Fruit fly (Drosophila melanogaster) whole organism, prepupa: ENCODE data around the gene CG8379.

Source experiments
- CG10631 ChIP-seq: fragments of 200-800 bp; sonication (Bioruptor generic); optimal IDR thresholded peaks from 2 replicates; lab custom pipeline; 2016; ENCODE audit warnings: missing biosample characterization, missing genetic modification characterization
- CG11294 ChIP-seq: fragments of 200-800 bp; sonication (Bioruptor generic); IDR thresholded peaks from 2 replicates; pipeline ENCODE4 v1.3.6; 2022; ENCODE audit warnings: missing biosample characterization, missing genetic modification characterization
- CG11762 ChIP-seq: fragments of 200-800 bp; sonication (Bioruptor generic); optimal IDR thresholded peaks from 3 replicates; lab custom pipeline; 2016; ENCODE audit warnings: missing biosample characterization, missing genetic modification characterization; ENCODE audit not compliant: insufficient read depth
- CG11902 ChIP-seq: fragments of 200-800 bp; sonication (Bioruptor generic); optimal IDR thresholded peaks from 3 replicates; lab custom pipeline; 2016; ENCODE audit warnings: missing biosample characterization, missing genetic modification characterization
- CG15336 ChIP-seq: fragments of 200-800 bp; sonication (Bioruptor generic); IDR thresholded peaks from 2 replicates; pipeline ENCODE4 v1.3.6; 2022; ENCODE audit warnings: missing biosample characterization, missing genetic modification characterization
- CG1621 ChIP-seq: fragments of 200-800 bp; sonication (Bioruptor generic); optimal IDR thresholded peaks from 3 replicates; lab custom pipeline; 2018; ENCODE audit warnings: missing biosample characterization, mild to moderate bottlenecking, missing genetic modification characterization
- CG16779 ChIP-seq: fragments of 200-800 bp; sonication (Bioruptor generic); optimal IDR thresholded peaks from 3 replicates; lab custom pipeline; 2017; ENCODE audit warnings: missing biosample characterization, mild to moderate bottlenecking, missing genetic modification characterization
- CG32006 ChIP-seq: fragments of 200-800 bp; sonication (Bioruptor generic); optimal IDR thresholded peaks from 3 replicates; lab custom pipeline; 2017; ENCODE audit warnings: missing biosample characterization, mild to moderate bottlenecking, missing genetic modification characterization
- CG34406 ChIP-seq: fragments of 200-800 bp; sonication (Bioruptor generic); optimal IDR thresholded peaks from 3 replicates; lab custom pipeline; 2016; ENCODE audit warnings: missing biosample characterization, missing genetic modification characterization
- CG3919 ChIP-seq: fragments of 200-800 bp; sonication (Bioruptor generic); optimal IDR thresholded peaks from 3 replicates; lab custom pipeline; 2016; ENCODE audit warnings: missing biosample characterization, missing genetic modification characterization
- CG4318 ChIP-seq: fragments of 200-800 bp; sonication (Bioruptor generic); optimal IDR thresholded peaks from 3 replicates; lab custom pipeline; 2017; ENCODE audit warnings: missing biosample characterization, mild to moderate bottlenecking, missing genetic modification characterization
- CG6163 ChIP-seq: fragments of 200-800 bp; sonication (Bioruptor generic); IDR thresholded peaks from 3 replicates; pipeline ENCODE4 v1.3.6; 2022; ENCODE audit warnings: missing biosample characterization, missing genetic modification characterization
- CG6792 ChIP-seq: fragments of 200-800 bp; sonication (Bioruptor generic); optimal IDR thresholded peaks from 3 replicates; lab custom pipeline; 2016; ENCODE audit warnings: missing biosample characterization, missing genetic modification characterization
- CG6854 ChIP-seq: fragments of 200-800 bp; sonication (Bioruptor generic); optimal IDR thresholded peaks from 2 replicates; lab custom pipeline; 2017; ENCODE audit warnings: missing biosample characterization, mild to moderate bottlenecking, missing genetic modification characterization
- CG7368 ChIP-seq: fragments of 200-800 bp; sonication (Bioruptor generic); optimal IDR thresholded peaks from 3 replicates; lab custom pipeline; 2016; ENCODE audit warnings: missing biosample characterization, missing genetic modification characterization
- CG8119 ChIP-seq: fragments of 200-800 bp; sonication (Bioruptor generic); IDR thresholded peaks from 3 replicates; pipeline ENCODE4 v1.3.6; 2022; ENCODE audit warnings: missing biosample characterization, missing genetic modification characterization
- CG8319 ChIP-seq: fragments of 200-800 bp; sonication (Bioruptor generic); optimal IDR thresholded peaks from 3 replicates; lab custom pipeline; 2016; ENCODE audit warnings: missing biosample characterization, missing genetic modification characterization
- CG8632 ChIP-seq: fragments of 200-800 bp; sonication (Bioruptor generic); optimal IDR thresholded peaks from 3 replicates; lab custom pipeline; 2016; ENCODE audit warnings: missing biosample characterization, missing genetic modification characterization
- Eip93F ChIP-seq: fragments of 200-800 bp; sonication (Bioruptor generic); optimal IDR thresholded peaks from 2 replicates; lab custom pipeline; 2016; ENCODE audit warnings: missing biosample characterization, mild to moderate bottlenecking, missing genetic modification characterization
- Ets21C ChIP-seq: fragments of 200-800 bp; sonication (Bioruptor generic); optimal IDR thresholded peaks from 3 replicates; lab custom pipeline; 2016; ENCODE audit warnings: missing biosample characterization, missing genetic modification characterization
- Ets96B ChIP-seq: fragments of 200-800 bp; optimal IDR thresholded peaks from 2 replicates; lab custom pipeline; 2019; ENCODE audit warnings: missing biosample characterization, mild to moderate bottlenecking, missing genetic modification characterization, moderate library complexity
- Gug ChIP-seq: fragments of 200-800 bp; sonication (Bioruptor generic); IDR thresholded peaks from 2 replicates; pipeline ENCODE4 v1.3.6; 2022; ENCODE audit warnings: missing biosample characterization, missing genetic modification characterization
- Hr38 ChIP-seq: sonication (Bioruptor generic); optimal IDR thresholded peaks from 2 replicates; lab custom pipeline; 2016; ENCODE audit warnings: missing biosample characterization, missing genetic modification characterization
- Hr4 ChIP-seq: fragments of 200-800 bp; sonication (Bioruptor generic); optimal IDR thresholded peaks from 3 replicates; lab custom pipeline; 2016; ENCODE audit warnings: missing biosample characterization, missing genetic modification characterization
- Lpt ChIP-seq: fragments of 200-800 bp; sonication (Bioruptor generic); optimal IDR thresholded peaks from 3 replicates; lab custom pipeline; 2016; ENCODE audit warnings: missing biosample characterization, missing genetic modification characterization
- OdsH ChIP-seq: fragments of 200-800 bp; sonication (Bioruptor generic); optimal IDR thresholded peaks from 3 replicates; lab custom pipeline; 2016; ENCODE audit warnings: missing biosample characterization, missing genetic modification characterization
- Sox102F ChIP-seq: fragments of 200-800 bp; sonication (Bioruptor generic); optimal IDR thresholded peaks from 2 replicates; lab custom pipeline; 2016; ENCODE audit warnings: missing biosample characterization, mild to moderate bottlenecking, missing genetic modification characterization
- Sox14 ChIP-seq: fragments of 200-800 bp; sonication (Bioruptor generic); optimal IDR thresholded peaks from 3 replicates; lab custom pipeline; 2016; ENCODE audit warnings: missing biosample characterization, missing genetic modification characterization
- achi ChIP-seq: fragments of 200-800 bp; sonication (Bioruptor generic); optimal IDR thresholded peaks from 3 replicates; lab custom pipeline; 2016; ENCODE audit warnings: missing biosample characterization, missing genetic modification characterization
- acj6 ChIP-seq: fragments of 200-800 bp; sonication (Bioruptor generic); optimal IDR thresholded peaks from 3 replicates; lab custom pipeline; 2016; ENCODE audit warnings: missing biosample characterization, missing genetic modification characterization
- cyc ChIP-seq: fragments of 200-800 bp; sonication (Bioruptor generic); optimal IDR thresholded peaks from 3 replicates; lab custom pipeline; 2016; ENCODE audit warnings: missing biosample characterization, missing genetic modification characterization
- dac ChIP-seq: fragments of 200-800 bp; sonication (Bioruptor generic); optimal IDR thresholded peaks from 2 replicates; lab custom pipeline; 2017; ENCODE audit warnings: missing biosample characterization, mild to moderate bottlenecking, missing genetic modification characterization
- dsx ChIP-seq: fragments of 200-800 bp; optimal IDR thresholded peaks from 3 replicates; lab custom pipeline; 2019; ENCODE audit warnings: missing biosample characterization, mild to moderate bottlenecking, missing genetic modification characterization, moderate library complexity; ENCODE audit not compliant: poor library complexity, severe bottlenecking
- esn ChIP-seq: fragments of 200-800 bp; sonication (Bioruptor generic); optimal IDR thresholded peaks from 2 replicates; lab custom pipeline; 2016; ENCODE audit warnings: missing biosample characterization, mild to moderate bottlenecking, missing genetic modification characterization, moderate library complexity
- fd59A ChIP-seq: fragments of 200-800 bp; sonication (Bioruptor generic); optimal IDR thresholded peaks from 2 replicates; lab custom pipeline; 2017; ENCODE audit warnings: missing biosample characterization, mild to moderate bottlenecking, missing genetic modification characterization, missing genetic modification reagents
- fkh ChIP-seq: fragments of 200-800 bp; sonication (Bioruptor generic); optimal IDR thresholded peaks from 3 replicates; lab custom pipeline; 2017; ENCODE audit warnings: missing biosample characterization, mild to moderate bottlenecking, missing genetic modification characterization, moderate library complexity
- lz ChIP-seq: fragments of 200-800 bp; sonication (Bioruptor generic); optimal IDR thresholded peaks from 3 replicates; lab custom pipeline; 2016; ENCODE audit warnings: missing biosample characterization, missing genetic modification characterization
- net ChIP-seq: fragments of 200-800 bp; sonication (Bioruptor generic); optimal IDR thresholded peaks from 3 replicates; lab custom pipeline; 2016; ENCODE audit warnings: missing biosample characterization, missing genetic modification characterization
- salr ChIP-seq, 2 experiments: fragments of 200-800 bp; sonication (Bioruptor generic); optimal IDR thresholded peaks; 3 replicates each; lab custom pipeline; 2016 to 2018; ENCODE audit warnings: missing biosample characterization in 2 of 2, missing genetic modification characterization in 2 of 2, mild to moderate bottlenecking in 1 of 2
- spab ChIP-seq: fragments of 200-800 bp; sonication (Bioruptor generic); optimal IDR thresholded peaks from 2 replicates; lab custom pipeline; 2017; ENCODE audit warnings: missing biosample characterization, mild to moderate bottlenecking, missing genetic modification characterization, missing genetic modification reagents
- ss ChIP-seq, 2 experiments: fragments of 200-800 bp; sonication (Bioruptor generic); optimal IDR thresholded peaks; 2 replicates in 1 of 2; 3 replicates in 1 of 2; lab custom pipeline; 2017 to 2018; ENCODE audit warnings: mild to moderate bottlenecking in 2 of 2, missing biosample characterization in 2 of 2, missing genetic modification characterization in 2 of 2, moderate library complexity in 1 of 2
- svp ChIP-seq: fragments of 200-800 bp; sonication (Bioruptor generic); peaks from one replicate; lab custom pipeline; 2016; ENCODE audit warnings: missing biosample characterization, missing genetic modification characterization
- topi ChIP-seq: fragments of 200-800 bp; sonication (Bioruptor generic); optimal IDR thresholded peaks from 3 replicates; lab custom pipeline; 2016; ENCODE audit warnings: missing biosample characterization, missing genetic modification characterization
- vri ChIP-seq: fragments of 200-800 bp; sonication (Bioruptor generic); optimal IDR thresholded peaks from 3 replicates; lab custom pipeline; 2016; ENCODE audit warnings: missing biosample characterization, mild to moderate bottlenecking, missing genetic modification characterization

Gene CG8379

DNA sequence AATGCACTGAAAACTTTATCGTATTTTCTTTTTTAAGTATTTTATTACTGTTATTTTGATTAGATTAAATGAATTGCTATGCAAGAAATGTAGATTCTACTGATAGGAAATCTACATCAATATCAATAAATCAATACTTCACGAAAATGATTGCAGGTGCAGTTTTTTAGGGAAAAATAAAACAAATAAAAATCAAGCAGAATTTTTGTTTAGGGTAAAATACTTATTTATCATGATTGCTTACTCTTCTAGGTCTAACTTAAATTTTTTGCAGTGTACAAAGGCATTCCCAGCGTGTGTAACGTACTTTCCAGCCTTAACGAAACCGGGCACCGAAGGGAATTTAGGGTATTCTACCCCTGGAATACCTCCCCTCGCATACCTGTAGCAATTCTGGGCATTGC, 15.7 kb upstream of the CG8379 start (continued):
- peak; percentile 80 for TF ChIP-seq esn
- TF ChIP-seq CG3919 (GFP tag; lab: Kevin White, UChicago): peak; percentile 47
- peak; percentile 62 for TF ChIP-seq CG8632 (GFP tag; lab: Kevin White, UChicago)
- TF ChIP-seq spab (GFP tag; lab: Kevin White, UChicago): no peak
- TF ChIP-seq acj6: peak; percentile 59
- peak; percentile 13 to 65 for TF ChIP-seq ss (GFP tag; optimal IDR thresholded peaks at IDR 0.05; lab: Kevin White, UChicago)
- peak; percentile 50 for TF ChIP-seq Sox102F
- TF ChIP-seq Sox14: peak; percentile 45
- no peak for TF ChIP-seq Gug
- peak; percentile 65 for TF ChIP-seq Ets96B
- TF ChIP-seq svp (GFP tag; lab: Kevin White, UChicago): peak; percentile 86
- peak; percentile 43 for TF ChIP-seq vri (GFP tag; lab: Kevin White, UChicago)
- no peak for TF ChIP-seq dac (GFP tag; lab: Kevin White, UChicago)
- no peak for TF ChIP-seq CG11762
- TF ChIP-seq Eip93F (GFP tag; lab: Kevin White, UChicago): no peak
- TF ChIP-seq Lpt (GFP tag; lab: Kevin White, UChicago): no peak
- peak; percentile 18 for TF ChIP-seq fkh
- peak; percentile 38 for TF ChIP-seq CG11902 (GFP tag; lab: Kevin White, UChicago)
- TF ChIP-seq CG32006 (GFP tag; lab: Kevin White, UChicago): peak; percentile 38
- TF ChIP-seq Ets21C (GFP tag; lab: Kevin White, UChicago): peak; percentile 38
- no peak for TF ChIP-seq CG6163 (GFP tag; lab: Robert Waterston, UW)
- TF ChIP-seq CG8119 (GFP tag; lab: Robert Waterston, UW): no peak
- peak; percentile 56 for TF ChIP-seq CG10631
- peak; percentile 31; the same call in 1 of the 2 replicates for TF ChIP-seq CG15336 (GFP tag; lab: Robert Waterston, UW)
- TF ChIP-seq cyc (GFP tag; lab: Kevin White, UChicago): peak; percentile 51
- peak; percentile 14 for TF ChIP-seq Hr4 (GFP tag; lab: Kevin White, UChicago)

dm6 chr3R:8809712-8810111, 14.5 kb upstream of the CG8379 start:
- no peak for TF ChIP-seq CG8632 (GFP tag; lab: Kevin White, UChicago)
- TF ChIP-seq vri (GFP tag; lab: Kevin White, UChicago): peak; percentile 12
- TF ChIP-seq topi (GFP tag; lab: Kevin White, UChicago): no peak
- peak; percentile 94 for TF ChIP-seq svp (GFP tag; lab: Kevin White, UChicago)

DNA sequence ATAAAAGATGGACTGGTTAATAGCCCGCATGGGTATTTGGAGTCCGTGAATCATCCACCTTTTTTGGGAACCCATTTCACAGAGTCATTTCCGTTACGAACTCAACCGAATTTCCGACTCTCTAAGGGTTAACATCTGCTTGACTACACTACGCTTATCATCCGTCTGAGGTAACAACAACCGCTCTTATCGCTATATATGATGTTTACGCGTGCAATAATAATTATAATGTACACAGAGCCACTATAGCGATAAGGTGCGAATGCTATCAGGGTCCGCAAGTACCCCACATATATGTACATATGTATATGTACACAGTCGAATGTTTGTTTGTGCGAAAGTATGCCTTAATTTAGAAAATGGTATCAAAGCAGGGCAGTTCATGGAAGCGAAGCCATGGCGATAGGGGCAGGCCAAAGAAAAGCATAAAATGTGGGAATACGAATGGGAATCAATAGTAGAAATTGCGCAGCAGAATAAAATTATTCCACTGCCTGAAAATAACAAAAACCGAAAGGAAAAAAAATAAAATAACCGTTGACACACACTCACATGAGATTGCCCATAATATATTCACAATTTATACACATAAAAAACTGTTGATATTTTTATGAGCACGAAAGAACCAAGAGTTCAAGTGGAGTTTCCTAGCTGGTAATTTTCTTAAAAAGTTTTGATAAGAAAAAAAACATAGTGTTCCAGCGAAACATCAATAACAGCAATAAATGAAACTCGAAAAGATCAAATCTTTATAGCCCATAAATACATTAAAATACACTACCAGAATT, 13.6 kb upstream of the CG8379 start:
- peak; percentile 11 for TF ChIP-seq achi
- peak; percentile 26 for TF ChIP-seq CG10631
- TF ChIP-seq CG8319: peak; percentile 66
- TF ChIP-seq CG11294 (GFP tag; lab: Robert Waterston, UW): peak; percentile 50; the same call in 1 of the 2 replicates
- TF ChIP-seq CG6854 (GFP tag; lab: Kevin White, UChicago): peak; percentile 11
- TF ChIP-seq lz (GFP tag; lab: Kevin White, UChicago): no peak
- TF ChIP-seq fd59A: no peak
- TF ChIP-seq CG6792: peak; percentile 45
- peak; percentile 60; the same call in 1 of the 3 replicates for TF ChIP-seq CG6163 (GFP tag; lab: Robert Waterston, UW)
- TF ChIP-seq dac (GFP tag; lab: Kevin White, UChicago): no peak
- peak; percentile 32 for TF ChIP-seq OdsH (GFP tag; lab: Kevin White, UChicago)
- peak in 1 of 2 experiments; percentile 34 for TF ChIP-seq salr (GFP tag; optimal IDR thresholded peaks at IDR 0.05; lab: Kevin White, UChicago)
- no peak for TF ChIP-seq cyc (GFP tag; lab: Kevin White, UChicago)
- TF ChIP-seq svp (GFP tag; lab: Kevin White, UChicago): no peak
- TF ChIP-seq dsx (GFP tag; lab: Kevin White, UChicago): no peak
- peak; percentile 43 for TF ChIP-seq CG7368 (GFP tag; lab: Kevin White, UChicago)
- peak; percentile 62 for TF ChIP-seq Sox102F
- TF ChIP-seq CG15336 (GFP tag; lab: Robert Waterston, UW): peak; percentile 22; the same call in 1 of the 2 replicates
- peak; percentile 19 for TF ChIP-seq CG34406 (GFP tag; lab: Kevin White, UChicago)
- TF ChIP-seq CG16779: peak; percentile 67
- TF ChIP-seq CG32006 (GFP tag; lab: Kevin White, UChicago): peak; percentile 38
- no peak for TF ChIP-seq CG11762
- peak; percentile 47 for TF ChIP-seq CG1621
- no peak for TF ChIP-seq Hr38 (GFP tag; lab: Kevin White, UChicago)
- TF ChIP-seq CG4318 (GFP tag; lab: Kevin White, UChicago): no peak
- no peak for TF ChIP-seq Ets21C (GFP tag; lab: Kevin White, UChicago)
- peak; percentile 71 for TF ChIP-seq Gug
- TF ChIP-seq Sox14: no peak
- TF ChIP-seq CG3919 (GFP tag; lab: Kevin White, UChicago): peak; percentile 55
- peak; percentile 32 for TF ChIP-seq net (GFP tag; lab: Kevin White, UChicago)
